Worm (Caenorhabditis elegans) whole organism, L4 larva: ENCODE data around the gene skpo-3.

ENCODE experiments used
- ZK546.5 ChIP-seq, 2 experiments: sonication (generic microtip); optimal IDR thresholded peaks; 2 replicates each; lab custom pipeline; 2017; ENCODE audit warnings: missing biosample characterization in 2 of 2, missing genetic modification characterization in 2 of 2
- aly-2 ChIP-seq: sonication (generic microtip); optimal IDR thresholded peaks from 2 replicates; lab custom pipeline; 2018; ENCODE audit warnings: missing biosample characterization, missing genetic modification characterization
- ama-1 ChIP-seq: fragments of 150-350 bp; optimal IDR thresholded peaks from 2 replicates; lab custom pipeline; 2014; ENCODE audit warnings: inconsistent platforms, mixed read lengths
- attf-4 ChIP-seq: sonication (generic microtip); optimal IDR thresholded peaks from 3 replicates; lab custom pipeline; 2017; ENCODE audit warnings: missing biosample characterization, missing genetic modification characterization
- dmd-9 ChIP-seq: fragments of 200-800 bp; sonication (Bioruptor generic); IDR thresholded peaks from 2 replicates; pipeline ENCODE4 v1.3.6; 2022; ENCODE audit warnings: missing genetic modification reagents, missing genetic modification characterization, missing compliant biosample characterization
- lin-15B ChIP-seq: fragments of 150-350 bp; sonication (generic microtip); optimal IDR thresholded peaks from 3 replicates; lab custom pipeline; 2014; ENCODE audit warnings: missing biosample characterization, missing genetic modification characterization
- nhr-28 ChIP-seq: fragments of 150-350 bp; optimal IDR thresholded peaks from 2 replicates; lab custom pipeline; 2014; ENCODE audit warnings: missing biosample characterization, missing genetic modification characterization
- pqm-1 ChIP-seq: sonication (generic microtip); optimal IDR thresholded peaks from 2 replicates; lab custom pipeline; 2017; ENCODE audit warnings: missing biosample characterization, missing genetic modification characterization
- set-16 ChIP-seq: fragments of 200-800 bp; sonication (Bioruptor generic); IDR thresholded peaks from 2 replicates; pipeline ENCODE4 v1.3.6; 2022; ENCODE audit warnings: missing genetic modification reagents, missing genetic modification characterization, missing compliant biosample characterization
- unc-39 ChIP-seq: sonication (generic microtip); optimal IDR thresholded peaks from 2 replicates; lab custom pipeline; 2017; ENCODE audit warnings: missing biosample characterization, missing genetic modification characterization

DNA sequence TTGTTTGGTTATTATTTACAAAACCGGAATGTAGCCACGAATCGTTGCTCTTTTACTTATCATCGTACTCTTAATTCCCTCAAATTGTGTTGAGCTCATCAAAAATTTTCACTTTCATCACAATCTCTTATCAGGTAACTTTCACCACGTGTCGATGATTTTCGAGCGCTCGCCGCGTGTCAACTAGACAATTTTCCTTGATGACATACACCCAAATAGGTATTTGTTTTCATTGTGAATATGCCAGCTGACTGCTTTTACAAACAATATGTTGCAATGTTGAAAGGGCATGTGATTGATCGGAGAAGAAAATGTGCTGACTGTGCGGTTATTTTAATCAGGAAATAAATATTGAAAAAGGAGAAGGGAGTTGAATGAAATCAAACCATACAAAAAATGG, 19.0 kb downstream of the skpo-3 start:
- TF ChIP-seq nhr-28 (tag; lab: Kevin White, UChicago) (peak; percentile 85), ama-1 (no peak), set-16 (no peak), lin-15B (tag; lab: Kevin White, UChicago) (no peak), ZK546.5 (tag; optimal IDR thresholded peaks at IDR 0.05; lab: Kevin White, UChicago) (no peak), dmd-9 (no peak), unc-39 (tag; lab: Kevin White, UChicago) (no peak), pqm-1 (tag; lab: Kevin White, UChicago) (peak; percentile 70), aly-2 (no peak), attf-4 (tag; lab: Kevin White, UChicago) (no peak)
